Fruit fly (Drosophila melanogaster) whole organism, prepupa: ENCODE data around the gene CG6026.

Experiments used
- Blimp-1 ChIP-seq: fragments of 200-800 bp; sonication (Bioruptor generic); optimal IDR thresholded peaks from 3 replicates; lab custom pipeline; 2017; ENCODE audit warnings: missing biosample characterization, missing genetic modification characterization, mild to moderate bottlenecking, moderate library complexity, missing genetic modification reagents
- CG10631 ChIP-seq: fragments of 200-800 bp; sonication (Bioruptor generic); optimal IDR thresholded peaks from 2 replicates; lab custom pipeline; 2016; ENCODE audit warnings: missing biosample characterization, missing genetic modification characterization
- CG10669 ChIP-seq: fragments of 200-800 bp; sonication (Bioruptor generic); optimal IDR thresholded peaks from 3 replicates; lab custom pipeline; 2018; ENCODE audit warnings: missing biosample characterization, mild to moderate bottlenecking, missing genetic modification characterization, moderate library complexity
- CG11294 ChIP-seq: fragments of 200-800 bp; sonication (Bioruptor generic); IDR thresholded peaks from 2 replicates; pipeline ENCODE4 v1.3.6; 2022; ENCODE audit warnings: missing biosample characterization, missing genetic modification characterization
- CG11902 ChIP-seq: fragments of 200-800 bp; sonication (Bioruptor generic); optimal IDR thresholded peaks from 3 replicates; lab custom pipeline; 2016; ENCODE audit warnings: missing biosample characterization, missing genetic modification characterization
- CG15336 ChIP-seq: fragments of 200-800 bp; sonication (Bioruptor generic); IDR thresholded peaks from 2 replicates; pipeline ENCODE4 v1.3.6; 2022; ENCODE audit warnings: missing biosample characterization, missing genetic modification characterization
- CG1621 ChIP-seq: fragments of 200-800 bp; sonication (Bioruptor generic); optimal IDR thresholded peaks from 3 replicates; lab custom pipeline; 2018; ENCODE audit warnings: missing biosample characterization, mild to moderate bottlenecking, missing genetic modification characterization
- CG16779 ChIP-seq: fragments of 200-800 bp; sonication (Bioruptor generic); optimal IDR thresholded peaks from 3 replicates; lab custom pipeline; 2017; ENCODE audit warnings: missing biosample characterization, mild to moderate bottlenecking, missing genetic modification characterization
- CG32006 ChIP-seq: fragments of 200-800 bp; sonication (Bioruptor generic); optimal IDR thresholded peaks from 3 replicates; lab custom pipeline; 2017; ENCODE audit warnings: missing biosample characterization, mild to moderate bottlenecking, missing genetic modification characterization
- CG4318 ChIP-seq: fragments of 200-800 bp; sonication (Bioruptor generic); optimal IDR thresholded peaks from 3 replicates; lab custom pipeline; 2017; ENCODE audit warnings: missing biosample characterization, mild to moderate bottlenecking, missing genetic modification characterization
- CG6163 ChIP-seq: fragments of 200-800 bp; sonication (Bioruptor generic); IDR thresholded peaks from 3 replicates; pipeline ENCODE4 v1.3.6; 2022; ENCODE audit warnings: missing biosample characterization, missing genetic modification characterization
- CG6276 ChIP-seq: fragments of 200-800 bp; sonication (Bioruptor generic); optimal IDR thresholded peaks from 2 replicates; lab custom pipeline; 2017; ENCODE audit warnings: missing biosample characterization, mild to moderate bottlenecking, missing genetic modification characterization
- CG6792 ChIP-seq: fragments of 200-800 bp; sonication (Bioruptor generic); optimal IDR thresholded peaks from 3 replicates; lab custom pipeline; 2016; ENCODE audit warnings: missing biosample characterization, missing genetic modification characterization
- CG8119 ChIP-seq: fragments of 200-800 bp; sonication (Bioruptor generic); IDR thresholded peaks from 3 replicates; pipeline ENCODE4 v1.3.6; 2022; ENCODE audit warnings: missing biosample characterization, missing genetic modification characterization
- CG8319 ChIP-seq: fragments of 200-800 bp; sonication (Bioruptor generic); optimal IDR thresholded peaks from 3 replicates; lab custom pipeline; 2016; ENCODE audit warnings: missing biosample characterization, missing genetic modification characterization
- Eip75B ChIP-seq: fragments of 200-800 bp; sonication (Bioruptor generic); optimal IDR thresholded peaks from 3 replicates; lab custom pipeline; 2016; ENCODE audit warnings: missing biosample characterization, missing genetic modification characterization
- Eip78C ChIP-seq: fragments of 200-800 bp; sonication (Bioruptor generic); peaks from one replicate; lab custom pipeline; 2016; ENCODE audit warnings: missing biosample characterization, missing genetic modification characterization
- Eip93F ChIP-seq: fragments of 200-800 bp; sonication (Bioruptor generic); optimal IDR thresholded peaks from 2 replicates; lab custom pipeline; 2016; ENCODE audit warnings: missing biosample characterization, mild to moderate bottlenecking, missing genetic modification characterization
- Ets21C ChIP-seq: fragments of 200-800 bp; sonication (Bioruptor generic); optimal IDR thresholded peaks from 3 replicates; lab custom pipeline; 2016; ENCODE audit warnings: missing biosample characterization, missing genetic modification characterization
- Ets96B ChIP-seq: fragments of 200-800 bp; optimal IDR thresholded peaks from 2 replicates; lab custom pipeline; 2019; ENCODE audit warnings: missing biosample characterization, mild to moderate bottlenecking, missing genetic modification characterization, moderate library complexity
- Gug ChIP-seq: fragments of 200-800 bp; sonication (Bioruptor generic); IDR thresholded peaks from 2 replicates; pipeline ENCODE4 v1.3.6; 2022; ENCODE audit warnings: missing biosample characterization, missing genetic modification characterization
- Hr38 ChIP-seq: sonication (Bioruptor generic); optimal IDR thresholded peaks from 2 replicates; lab custom pipeline; 2016; ENCODE audit warnings: missing biosample characterization, missing genetic modification characterization
- Hr39 ChIP-seq: fragments of 200-800 bp; sonication (Bioruptor generic); optimal IDR thresholded peaks from 2 replicates; lab custom pipeline; 2016; ENCODE audit warnings: missing biosample characterization, missing genetic modification characterization
- Hr4 ChIP-seq: fragments of 200-800 bp; sonication (Bioruptor generic); optimal IDR thresholded peaks from 3 replicates; lab custom pipeline; 2016; ENCODE audit warnings: missing biosample characterization, missing genetic modification characterization
- Lpt ChIP-seq: fragments of 200-800 bp; sonication (Bioruptor generic); optimal IDR thresholded peaks from 3 replicates; lab custom pipeline; 2016; ENCODE audit warnings: missing biosample characterization, missing genetic modification characterization
- Smox ChIP-seq: fragments of 200-800 bp; sonication (Bioruptor generic); optimal IDR thresholded peaks from 3 replicates; lab custom pipeline; 2016; ENCODE audit warnings: missing biosample characterization, missing genetic modification characterization
- Sox102F ChIP-seq: fragments of 200-800 bp; sonication (Bioruptor generic); optimal IDR thresholded peaks from 2 replicates; lab custom pipeline; 2016; ENCODE audit warnings: missing biosample characterization, mild to moderate bottlenecking, missing genetic modification characterization
- Sox14 ChIP-seq: fragments of 200-800 bp; sonication (Bioruptor generic); optimal IDR thresholded peaks from 3 replicates; lab custom pipeline; 2016; ENCODE audit warnings: missing biosample characterization, missing genetic modification characterization
- achi ChIP-seq: fragments of 200-800 bp; sonication (Bioruptor generic); optimal IDR thresholded peaks from 3 replicates; lab custom pipeline; 2016; ENCODE audit warnings: missing biosample characterization, missing genetic modification characterization
- acj6 ChIP-seq: fragments of 200-800 bp; sonication (Bioruptor generic); optimal IDR thresholded peaks from 3 replicates; lab custom pipeline; 2016; ENCODE audit warnings: missing biosample characterization, missing genetic modification characterization
- cyc ChIP-seq: fragments of 200-800 bp; sonication (Bioruptor generic); optimal IDR thresholded peaks from 3 replicates; lab custom pipeline; 2016; ENCODE audit warnings: missing biosample characterization, missing genetic modification characterization
- dac ChIP-seq: fragments of 200-800 bp; sonication (Bioruptor generic); optimal IDR thresholded peaks from 2 replicates; lab custom pipeline; 2017; ENCODE audit warnings: missing biosample characterization, mild to moderate bottlenecking, missing genetic modification characterization
- eg ChIP-seq: fragments of 200-800 bp; sonication (Bioruptor generic); IDR thresholded peaks from 3 replicates; pipeline ENCODE4 v1.3.6; 2022; ENCODE audit warnings: missing biosample characterization, missing genetic modification characterization
- esn ChIP-seq: fragments of 200-800 bp; sonication (Bioruptor generic); optimal IDR thresholded peaks from 2 replicates; lab custom pipeline; 2016; ENCODE audit warnings: missing biosample characterization, mild to moderate bottlenecking, missing genetic modification characterization, moderate library complexity
- fd59A ChIP-seq: fragments of 200-800 bp; sonication (Bioruptor generic); optimal IDR thresholded peaks from 2 replicates; lab custom pipeline; 2017; ENCODE audit warnings: missing biosample characterization, mild to moderate bottlenecking, missing genetic modification characterization, missing genetic modification reagents
- fkh ChIP-seq: fragments of 200-800 bp; sonication (Bioruptor generic); optimal IDR thresholded peaks from 3 replicates; lab custom pipeline; 2017; ENCODE audit warnings: missing biosample characterization, mild to moderate bottlenecking, missing genetic modification characterization, moderate library complexity
- lz ChIP-seq: fragments of 200-800 bp; sonication (Bioruptor generic); optimal IDR thresholded peaks from 3 replicates; lab custom pipeline; 2016; ENCODE audit warnings: missing biosample characterization, missing genetic modification characterization
- net ChIP-seq: fragments of 200-800 bp; sonication (Bioruptor generic); optimal IDR thresholded peaks from 3 replicates; lab custom pipeline; 2016; ENCODE audit warnings: missing biosample characterization, missing genetic modification characterization
- pdm3 ChIP-seq: fragments of 200-800 bp; sonication (Bioruptor generic); optimal IDR thresholded peaks from 3 replicates; lab custom pipeline; 2016; ENCODE audit warnings: missing biosample characterization, missing genetic modification characterization
- salr ChIP-seq, 2 experiments: fragments of 200-800 bp; sonication (Bioruptor generic); optimal IDR thresholded peaks; 3 replicates each; lab custom pipeline; 2016 to 2018; ENCODE audit warnings: missing biosample characterization in 2 of 2, missing genetic modification characterization in 2 of 2, mild to moderate bottlenecking in 1 of 2
- spab ChIP-seq: fragments of 200-800 bp; sonication (Bioruptor generic); optimal IDR thresholded peaks from 2 replicates; lab custom pipeline; 2017; ENCODE audit warnings: missing biosample characterization, mild to moderate bottlenecking, missing genetic modification characterization, missing genetic modification reagents
- ss ChIP-seq, 2 experiments: fragments of 200-800 bp; sonication (Bioruptor generic); optimal IDR thresholded peaks; 2 replicates in 1 of 2; 3 replicates in 1 of 2; lab custom pipeline; 2017 to 2018; ENCODE audit warnings: mild to moderate bottlenecking in 2 of 2, missing biosample characterization in 2 of 2, missing genetic modification characterization in 2 of 2, moderate library complexity in 1 of 2
- svp ChIP-seq: fragments of 200-800 bp; sonication (Bioruptor generic); peaks from one replicate; lab custom pipeline; 2016; ENCODE audit warnings: missing biosample characterization, missing genetic modification characterization
- topi ChIP-seq: fragments of 200-800 bp; sonication (Bioruptor generic); optimal IDR thresholded peaks from 3 replicates; lab custom pipeline; 2016; ENCODE audit warnings: missing biosample characterization, missing genetic modification characterization
- vri ChIP-seq: fragments of 200-800 bp; sonication (Bioruptor generic); optimal IDR thresholded peaks from 3 replicates; lab custom pipeline; 2016; ENCODE audit warnings: missing biosample characterization, mild to moderate bottlenecking, missing genetic modification characterization

Gene CG6026

DNA sequence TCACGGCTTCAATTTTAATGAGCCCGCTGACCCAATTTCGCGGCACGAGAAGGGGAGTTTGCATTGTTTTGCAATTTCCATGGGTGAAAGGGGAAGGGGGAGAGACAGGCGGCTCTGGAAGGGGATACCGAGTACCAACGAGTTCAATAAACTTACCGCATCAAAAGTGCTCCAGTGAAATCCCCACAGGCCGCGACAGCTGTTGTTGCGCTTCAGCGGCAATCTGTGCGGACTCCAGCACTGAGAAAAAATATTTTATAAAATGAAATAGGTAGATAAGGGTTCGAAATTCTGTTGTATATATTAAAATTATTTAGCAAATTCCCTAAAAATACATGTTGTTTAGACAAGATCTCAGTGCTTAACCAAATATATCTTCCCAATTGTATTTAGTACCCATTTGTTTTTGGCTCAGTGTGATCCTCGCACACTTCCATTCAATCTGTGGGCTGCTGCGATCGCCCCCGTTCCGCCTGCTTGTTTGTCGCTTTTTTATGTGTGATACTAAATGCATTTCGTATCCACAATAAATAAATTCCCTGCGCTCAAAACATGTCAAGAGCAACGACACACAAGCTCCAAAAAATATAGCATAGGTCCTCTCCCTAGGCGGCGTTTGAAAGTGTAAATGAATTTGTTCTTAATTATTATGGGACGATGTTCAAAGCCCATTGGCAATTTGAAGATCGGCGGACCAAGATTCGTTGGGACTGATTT is 37.6 kb upstream of the CG6026 start (continued):
- TF ChIP-seq fd59A (GFP tag; lab: Kevin White, UChicago): peak; percentile 84
- TF ChIP-seq Hr4 (GFP tag; lab: Kevin White, UChicago): peak; percentile 90
- TF ChIP-seq net (GFP tag; lab: Kevin White, UChicago): peak; percentile 92
- TF ChIP-seq fkh (GFP tag; lab: Kevin White, UChicago): no peak
- TF ChIP-seq Gug (GFP tag; lab: Robert Waterston, UW): peak; percentile 83
- peak; percentile 72 for TF ChIP-seq CG11294 (GFP tag; lab: Robert Waterston, UW)
- peak; percentile 75 for TF ChIP-seq CG16779 (tag; lab: Kevin White, UChicago)
- TF ChIP-seq CG15336 (GFP tag; lab: Robert Waterston, UW): peak; percentile 91
- peak; percentile 92 for TF ChIP-seq Smox (GFP tag; lab: Kevin White, UChicago)
- peak; percentile 98 for TF ChIP-seq svp (GFP tag; lab: Kevin White, UChicago)
- TF ChIP-seq vri (GFP tag; lab: Kevin White, UChicago): peak; percentile 65
- TF ChIP-seq cyc (GFP tag; lab: Kevin White, UChicago): peak; percentile 92
- TF ChIP-seq Blimp-1 (GFP tag; lab: Kevin White, UChicago): peak; percentile 58

DNA sequence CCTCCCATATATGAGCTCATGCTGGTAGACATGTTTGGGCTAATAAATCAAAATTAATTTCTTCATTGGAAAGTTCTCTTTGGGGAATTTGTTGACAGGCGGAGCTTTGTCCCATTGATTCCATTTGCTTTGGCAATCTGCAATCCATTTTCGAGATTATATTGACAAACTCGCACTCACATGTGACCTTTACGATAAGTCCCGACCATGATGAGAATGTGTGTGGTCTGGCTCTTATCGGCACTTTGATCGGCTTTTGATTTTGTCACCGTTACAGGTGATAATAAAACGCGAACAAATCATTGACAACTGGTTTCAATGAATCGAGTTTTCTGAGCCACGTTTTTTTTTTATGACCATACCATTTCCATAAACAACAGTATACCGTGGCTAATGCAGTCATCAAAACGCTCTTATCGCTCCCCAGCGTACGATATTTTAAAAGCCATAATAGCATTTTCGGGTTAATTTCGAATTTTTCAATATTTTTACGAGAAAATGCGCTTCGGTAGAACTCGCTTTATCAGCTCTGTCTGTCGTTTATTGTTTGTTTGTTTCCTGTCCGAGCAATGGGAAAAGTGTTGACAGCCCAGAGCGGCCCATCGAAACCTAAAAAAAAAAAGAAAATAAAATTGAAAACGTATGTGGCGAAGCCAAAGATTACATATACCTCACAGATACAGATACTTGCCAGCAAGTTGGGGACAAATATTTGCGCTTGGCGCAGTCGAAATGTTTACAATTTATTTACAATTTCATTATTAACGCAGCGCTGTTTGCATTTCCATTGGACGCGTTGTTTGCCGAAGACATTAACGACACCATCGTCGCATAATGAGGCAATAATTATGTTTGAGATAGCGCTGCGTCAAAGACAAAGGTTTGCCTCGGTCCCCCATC is 35.7 kb upstream of the CG6026 start:
- peak; percentile 32 for TF ChIP-seq CG6792 (GFP tag; lab: Kevin White, UChicago)
- no peak for TF ChIP-seq Gug (GFP tag; lab: Robert Waterston, UW)
- no peak for TF ChIP-seq Hr4 (GFP tag; lab: Kevin White, UChicago)
- no peak for TF ChIP-seq Sox14
- peak; percentile 35 for TF ChIP-seq Sox102F (GFP tag; lab: Kevin White, UChicago)
- no peak for TF ChIP-seq Lpt
- TF ChIP-seq Ets96B (tag; lab: Kevin White, UChicago): no peak
- no peak for TF ChIP-seq topi (GFP tag; lab: Kevin White, UChicago)
- TF ChIP-seq Eip93F: no peak
- TF ChIP-seq net (GFP tag; lab: Kevin White, UChicago): peak; percentile 0
- no peak for TF ChIP-seq CG10631 (GFP tag; lab: Kevin White, UChicago)
- no peak for TF ChIP-seq dac (GFP tag; lab: Kevin White, UChicago)
- no peak for TF ChIP-seq CG8119
- TF ChIP-seq acj6: no peak
- TF ChIP-seq CG8319 (GFP tag; lab: Kevin White, UChicago): no peak
- no peak for TF ChIP-seq fd59A (GFP tag; lab: Kevin White, UChicago)
- TF ChIP-seq svp (GFP tag; lab: Kevin White, UChicago): peak; percentile 86
- TF ChIP-seq Hr38 (GFP tag; lab: Kevin White, UChicago): no peak
- peak; percentile 38 for TF ChIP-seq Smox (GFP tag; lab: Kevin White, UChicago)
- no peak for TF ChIP-seq Ets21C (GFP tag; lab: Kevin White, UChicago)
- TF ChIP-seq eg: no peak
- peak; percentile 26 for TF ChIP-seq esn (GFP tag; lab: Kevin White, UChicago)
- no peak for TF ChIP-seq CG32006
- no peak for TF ChIP-seq CG4318
- no peak for TF ChIP-seq CG11902 (GFP tag; lab: Kevin White, UChicago)
- peak; percentile 7; the same call in 1 of the 3 replicates for TF ChIP-seq CG6163
- peak; percentile 70 for TF ChIP-seq Eip78C (GFP tag; lab: Kevin White, UChicago)
- no peak for TF ChIP-seq spab (GFP tag; lab: Kevin White, UChicago)
- no peak for TF ChIP-seq CG6276 (GFP tag; lab: Kevin White, UChicago)
- TF ChIP-seq CG10669: no peak
- no peak for TF ChIP-seq salr (GFP tag; optimal IDR thresholded peaks at IDR 0.05; lab: Kevin White, UChicago)
- no peak for TF ChIP-seq Eip75B (GFP tag; lab: Kevin White, UChicago)
- TF ChIP-seq pdm3 (GFP tag; lab: Kevin White, UChicago): no peak
- TF ChIP-seq ss (GFP tag; optimal IDR thresholded peaks at IDR 0.05; lab: Kevin White, UChicago): peak in 1 of 2 experiments; percentile 31
- no peak for TF ChIP-seq CG15336 (GFP tag; lab: Robert Waterston, UW)
- no peak for TF ChIP-seq CG11294 (GFP tag; lab: Robert Waterston, UW)
- TF ChIP-seq lz (GFP tag; lab: Kevin White, UChicago): no peak
- no peak for TF ChIP-seq CG16779 (tag; lab: Kevin White, UChicago)
- TF ChIP-seq Hr39: no peak
- TF ChIP-seq CG1621 (tag; lab: Kevin White, UChicago): no peak
- TF ChIP-seq vri (GFP tag; lab: Kevin White, UChicago): no peak
- no peak for TF ChIP-seq achi (GFP tag; lab: Kevin White, UChicago)
- peak; percentile 96 for TF ChIP-seq fkh (GFP tag; lab: Kevin White, UChicago)
